Worm (Caenorhabditis elegans) whole organism, L2 larva: ENCODE results near the gene Y75B12B.11.

Source experiments
- alr-1 ChIP-seq: fragments of 150-350 bp; optimal IDR thresholded peaks from 2 replicates; lab custom pipeline; 2014; ENCODE audit warnings: missing biosample characterization, missing genetic modification characterization
- dmd-4 ChIP-seq: sonication (generic microtip); optimal IDR thresholded peaks from 2 replicates; lab custom pipeline; 2017; ENCODE audit warnings: missing biosample characterization, missing genetic modification characterization
- lsy-2 ChIP-seq, 2 experiments: fragments of 150-350 bp in 1 of 2; sonication (generic microtip) in 1 of 2; optimal IDR thresholded peaks; 2 replicates each; lab custom pipeline; 2014 to 2017; ENCODE audit warnings: missing biosample characterization in 2 of 2, missing genetic modification characterization in 2 of 2
- mab-5 ChIP-seq: fragments of 150-350 bp; optimal IDR thresholded peaks from 2 replicates; lab custom pipeline; 2014; ENCODE audit warnings: missing biosample characterization, missing genetic modification characterization
- nhr-237 ChIP-seq: fragments of 150-350 bp; optimal IDR thresholded peaks from 2 replicates; lab custom pipeline; 2014; ENCODE audit warnings: missing biosample characterization, missing genetic modification characterization
- nhr-6 ChIP-seq: fragments of 150-350 bp; optimal IDR thresholded peaks from 2 replicates; lab custom pipeline; 2014; ENCODE audit warnings: missing biosample characterization, missing genetic modification characterization
- snpc-4 ChIP-seq: fragments of 150-350 bp; optimal IDR thresholded peaks from 2 replicates; lab custom pipeline; 2014; ENCODE audit warnings: missing biosample characterization, missing genetic modification characterization
- ztf-11 ChIP-seq: sonication (generic microtip); optimal IDR thresholded peaks from 2 replicates; lab custom pipeline; 2017; ENCODE audit warnings: missing biosample characterization, missing genetic modification characterization

DNA sequence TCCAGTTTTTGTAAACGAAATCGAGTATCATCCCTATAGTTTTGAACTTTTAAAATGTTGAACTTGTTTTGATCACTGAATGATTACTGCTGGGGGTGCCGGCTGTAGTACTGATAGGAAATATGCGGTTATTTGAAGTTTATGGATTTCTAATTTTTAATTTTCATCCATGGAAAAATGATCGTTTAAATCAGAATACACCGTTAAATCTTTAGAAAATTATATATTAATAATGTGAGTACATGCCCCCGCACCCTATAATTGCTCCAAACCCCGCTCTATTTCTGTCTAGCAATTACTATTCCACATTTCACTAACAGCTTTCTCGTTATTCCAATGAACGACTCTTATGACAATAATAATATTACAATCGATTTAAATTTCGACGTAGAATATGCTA is 8.7 kb downstream of the Y75B12B.11 start, which contains the start of gene Y75B12B.10:
- no peak for TF ChIP-seq alr-1 (tag; lab: Kevin White, UChicago)
- TF ChIP-seq nhr-237 (tag; lab: Kevin White, UChicago), result no peak
- no peak for TF ChIP-seq lsy-2 (tag; optimal IDR thresholded peaks at IDR 0.05; lab: Kevin White, UChicago)
- TF ChIP-seq nhr-6 (tag; lab: Kevin White, UChicago), result no peak
- TF ChIP-seq ztf-11 (tag; lab: Kevin White, UChicago), result no peak
- TF ChIP-seq mab-5 (tag; lab: Kevin White, UChicago), result no peak
- no peak for TF ChIP-seq dmd-4 (tag; lab: Kevin White, UChicago)
- no peak for TF ChIP-seq snpc-4
